Fruit fly (Drosophila melanogaster) whole organism, embryonic: ENCODE data around the gene Muc14A.
A peak's percentile ranks its signal among the peaks of the same experiment; 100 is the strongest.

Source experiments
- Awh ChIP-seq: fragments of 200-800 bp; sonication (Bioruptor generic); IDR thresholded peaks from 2 replicates; pipeline ENCODE4, ENCODE4 v1.3.6; 2022; ENCODE audit warnings: missing biosample characterization, missing genetic modification characterization
- BtbVII ChIP-seq: fragments of 200-800 bp; sonication (Bioruptor generic); optimal IDR thresholded peaks from 3 replicates; lab custom pipeline; 2017; ENCODE audit warnings: missing biosample characterization, mild to moderate bottlenecking, missing genetic modification characterization
- C15 ChIP-seq: fragments of 200-800 bp; sonication (Bioruptor generic); IDR thresholded peaks from 3 replicates; pipeline ENCODE4 v1.3.6; 2022; ENCODE audit warnings: missing biosample characterization, missing genetic modification characterization
- CG10366 ChIP-seq: fragments of 200-800 bp; sonication (Bioruptor generic); IDR thresholded peaks from 2 replicates; pipeline ENCODE4 v1.3.6; 2022; ENCODE audit warnings: missing biosample characterization, missing genetic modification characterization
- CG11247 ChIP-seq: fragments of 200-800 bp; sonication (Bioruptor generic); IDR thresholded peaks from 2 replicates; pipeline ENCODE4 v1.3.6; 2022; ENCODE audit warnings: missing biosample characterization, missing genetic modification characterization
- CG13624 ChIP-seq: fragments of 200-800 bp; sonication (Bioruptor generic); optimal IDR thresholded peaks from 2 replicates; lab custom pipeline; 2016; ENCODE audit warnings: missing biosample characterization, missing genetic modification characterization
- CG14710 ChIP-seq: fragments of 200-800 bp; sonication (Bioruptor generic); optimal IDR thresholded peaks from 3 replicates; lab custom pipeline; 2019; ENCODE audit warnings: missing biosample characterization, mild to moderate bottlenecking, missing genetic modification characterization, moderate library complexity
- CG15269 ChIP-seq: fragments of 200-800 bp; sonication (Bioruptor generic); optimal IDR thresholded peaks from 2 replicates; lab custom pipeline; 2018; ENCODE audit warnings: missing biosample characterization, mild to moderate bottlenecking, missing genetic modification characterization, moderate library complexity
- CG15696 ChIP-seq: fragments of 200-800 bp; sonication (Bioruptor generic); optimal IDR thresholded peaks from 2 replicates; lab custom pipeline; 2019; ENCODE audit warnings: missing biosample characterization, mild to moderate bottlenecking, missing genetic modification characterization, moderate library complexity
- CG16863 ChIP-seq: fragments of 200-800 bp; sonication (Bioruptor generic); optimal IDR thresholded peaks from 3 replicates; lab custom pipeline; 2016; ENCODE audit warnings: missing biosample characterization, missing genetic modification characterization
- CG3726 ChIP-seq: fragments of 200-800 bp; sonication (Bioruptor generic); IDR thresholded peaks from 3 replicates; pipeline ENCODE4, ENCODE4 v1.3.6; 2022; ENCODE audit warnings: missing biosample characterization, missing genetic modification characterization
- CG42726 ChIP-seq: fragments of 200-800 bp; sonication (Bioruptor generic); IDR thresholded peaks from 2 replicates; pipeline ENCODE4 v1.3.6; 2022; ENCODE audit warnings: missing biosample characterization, missing genetic modification characterization; ENCODE audit not compliant: partially characterized antibody
- CG4328 ChIP-seq: fragments of 200-800 bp; sonication (Bioruptor generic); optimal IDR thresholded peaks from 3 replicates; lab custom pipeline; 2017; ENCODE audit warnings: missing biosample characterization, missing genetic modification reagents, missing genetic modification characterization
- CG4820 ChIP-seq: fragments of 200-800 bp; sonication (Bioruptor generic); optimal IDR thresholded peaks from 3 replicates; lab custom pipeline; 2016; ENCODE audit warnings: missing biosample characterization, missing genetic modification characterization
- CG6254 ChIP-seq: fragments of 200-800 bp; sonication (Bioruptor generic); optimal IDR thresholded peaks from 3 replicates; lab custom pipeline; 2017; ENCODE audit warnings: mild to moderate bottlenecking, missing biosample characterization, missing genetic modification reagents, missing genetic modification characterization
- CG6765 ChIP-seq: fragments of 200-800 bp; sonication (Bioruptor generic); optimal IDR thresholded peaks from 3 replicates; lab custom pipeline; 2017; ENCODE audit warnings: missing biosample characterization, mild to moderate bottlenecking, missing genetic modification characterization
- CG6813 ChIP-seq: fragments of 200-800 bp; sonication (Bioruptor generic); optimal IDR thresholded peaks from 2 replicates; lab custom pipeline; 2017; ENCODE audit warnings: missing biosample characterization, missing genetic modification characterization, mild to moderate bottlenecking, moderate library complexity, missing genetic modification reagents
- CG7271 ChIP-seq: fragments of 200-800 bp; sonication (Bioruptor generic); optimal IDR thresholded peaks from 2 replicates; lab custom pipeline; 2018; ENCODE audit warnings: missing biosample characterization, mild to moderate bottlenecking, missing genetic modification characterization, moderate library complexity
- CG8089 ChIP-seq: fragments of 200-800 bp; sonication (Bioruptor generic); optimal IDR thresholded peaks from 3 replicates; lab custom pipeline; 2016; ENCODE audit warnings: missing biosample characterization, missing genetic modification characterization
- CG8359 ChIP-seq: fragments of 200-800 bp; sonication (Bioruptor generic); optimal IDR thresholded peaks from 2 replicates; lab custom pipeline; 2017; ENCODE audit warnings: missing biosample characterization, mild to moderate bottlenecking, missing genetic modification characterization, borderline replicate concordance
- CG9797 ChIP-seq: fragments of 200-800 bp; sonication (Bioruptor generic); optimal IDR thresholded peaks from 3 replicates; lab custom pipeline; 2018; ENCODE audit warnings: missing biosample characterization, mild to moderate bottlenecking, missing genetic modification characterization
- CG9932 ChIP-seq: fragments of 200-800 bp; sonication (Bioruptor generic); IDR thresholded peaks from 2 replicates; pipeline ENCODE4 v1.3.6; 2022; ENCODE audit warnings: missing biosample characterization, missing genetic modification characterization
- D19A ChIP-seq: fragments of 200-800 bp; optimal IDR thresholded peaks from 3 replicates; lab custom pipeline; 2019; ENCODE audit warnings: missing biosample characterization, mild to moderate bottlenecking, missing genetic modification characterization, moderate library complexity
- E2f1 ChIP-seq: fragments of 200-800 bp; sonication (Bioruptor generic); IDR thresholded peaks from 2 replicates; pipeline ENCODE4 v1.3.6; 2022; ENCODE audit warnings: missing biosample characterization, missing genetic modification characterization
- Ets65A ChIP-seq: fragments of 200-800 bp; sonication (Bioruptor generic); peaks from one replicate; lab custom pipeline; 2016; ENCODE audit warnings: missing biosample characterization, missing genetic modification characterization
- Hand ChIP-seq: fragments of 200-800 bp; sonication (Bioruptor generic); optimal IDR thresholded peaks from 2 replicates; lab custom pipeline; 2017; ENCODE audit warnings: mild to moderate bottlenecking, missing biosample characterization, missing genetic modification reagents, missing genetic modification characterization
- Kr ChIP-seq: fragments of 200-800 bp; sonication (Bioruptor generic); optimal IDR thresholded peaks from 2 replicates; lab custom pipeline; 2017; ENCODE audit warnings: missing biosample characterization, mild to moderate bottlenecking, missing genetic modification characterization
- Mes4 ChIP-seq: fragments of 200-800 bp; sonication (Bioruptor generic); optimal IDR thresholded peaks from 2 replicates; lab custom pipeline; 2016; ENCODE audit warnings: missing biosample characterization, missing genetic modification characterization
- NfI ChIP-seq: fragments of 200-800 bp; sonication (Bioruptor generic); optimal IDR thresholded peaks from 3 replicates; lab custom pipeline; 2018; ENCODE audit warnings: missing biosample characterization, mild to moderate bottlenecking, missing genetic modification characterization, moderate library complexity
- Pdp1 ChIP-seq, 2 experiments: fragments of 200-800 bp; sonication (Bioruptor generic); optimal IDR thresholded peaks; 3 replicates each; lab custom pipeline; 2016; ENCODE audit warnings: missing biosample characterization in 2 of 2, missing genetic modification characterization in 2 of 2, mild to moderate bottlenecking in 1 of 2, moderate library complexity in 1 of 2
- Rx ChIP-seq: fragments of 200-800 bp; sonication (Bioruptor generic); IDR thresholded peaks from 2 replicates; pipeline ENCODE4 v1.3.6; 2022; ENCODE audit warnings: missing biosample characterization, missing genetic modification characterization
- Side ChIP-seq: fragments of 200-800 bp; sonication (Bioruptor generic); optimal IDR thresholded peaks from 2 replicates; lab custom pipeline; 2016; ENCODE audit warnings: missing biosample characterization, missing genetic modification characterization
- Sox100B ChIP-seq: fragments of 200-800 bp; sonication (Bioruptor generic); optimal IDR thresholded peaks from 3 replicates; lab custom pipeline; 2018; ENCODE audit warnings: missing biosample characterization, mild to moderate bottlenecking, missing genetic modification characterization
- ara ChIP-seq: fragments of 200-800 bp; sonication (Bioruptor generic); IDR thresholded peaks from 2 replicates; pipeline ENCODE4 v1.3.6; 2022; ENCODE audit warnings: missing biosample characterization, missing genetic modification characterization
- caup ChIP-seq: fragments of 200-800 bp; sonication (Bioruptor generic); optimal IDR thresholded peaks from 3 replicates; lab custom pipeline; 2017; ENCODE audit warnings: missing biosample characterization, mild to moderate bottlenecking, missing genetic modification characterization, moderate library complexity; ENCODE audit not compliant: severe bottlenecking
- ci ChIP-seq: fragments of 200-800 bp; sonication (Bioruptor generic); IDR thresholded peaks from 3 replicates; pipeline ENCODE4 v1.3.6; 2022; ENCODE audit warnings: missing biosample characterization, missing genetic modification characterization
- croc ChIP-seq: fragments of 200-800 bp; sonication (Bioruptor generic); conservative IDR thresholded peaks from 3 replicates; pipeline ENCODE4 v1.3.6; 2022; ENCODE audit warnings: missing biosample characterization, missing genetic modification characterization
- dpn ChIP-seq, 2 experiments: fragments of 200-800 bp; sonication (Bioruptor generic); optimal IDR thresholded peaks; 3 replicates each; lab custom pipeline; 2016; ENCODE audit warnings: missing biosample characterization in 2 of 2, missing genetic modification characterization in 2 of 2
- fd96Cb ChIP-seq: fragments of 200-800 bp; sonication (Bioruptor generic); optimal IDR thresholded peaks from 2 replicates; lab custom pipeline; 2018; ENCODE audit warnings: missing biosample characterization, mild to moderate bottlenecking, missing genetic modification characterization, moderate library complexity
- gsb ChIP-seq: fragments of 200-800 bp; sonication (Bioruptor generic); IDR thresholded peaks from 2 replicates; pipeline ENCODE4 v1.3.6; 2022; ENCODE audit warnings: missing biosample characterization, missing genetic modification characterization
- h ChIP-seq: fragments of >200 bp; optimal IDR thresholded peaks from 2 replicates; lab custom pipeline; 2017
- her ChIP-seq: fragments of 200-800 bp; sonication (Bioruptor generic); optimal IDR thresholded peaks from 2 replicates; lab custom pipeline; 2016; ENCODE audit warnings: missing biosample characterization, missing genetic modification characterization
- jing ChIP-seq: fragments of 200-800 bp; sonication (Bioruptor generic); optimal IDR thresholded peaks from 2 replicates; lab custom pipeline; 2018; ENCODE audit warnings: missing biosample characterization, mild to moderate bottlenecking, missing genetic modification characterization
- kay ChIP-seq: fragments of 200-800 bp; sonication (Bioruptor generic); optimal IDR thresholded peaks from 2 replicates; lab custom pipeline; 2016; ENCODE audit warnings: missing biosample characterization, missing genetic modification characterization
- lab ChIP-seq: fragments of 200-800 bp; sonication (Bioruptor generic); optimal IDR thresholded peaks from 3 replicates; lab custom pipeline; 2017; ENCODE audit warnings: missing biosample characterization, missing genetic modification characterization, mild to moderate bottlenecking, moderate library complexity, missing genetic modification reagents
- lbe ChIP-seq: fragments of 200-800 bp; sonication (Bioruptor generic); optimal IDR thresholded peaks from 2 replicates; lab custom pipeline; 2016; ENCODE audit warnings: missing biosample characterization, mild to moderate bottlenecking, missing genetic modification characterization
- pfk ChIP-seq: fragments of 200-800 bp; sonication (Bioruptor generic); optimal IDR thresholded peaks from 2 replicates; lab custom pipeline; 2018; ENCODE audit warnings: missing biosample characterization, mild to moderate bottlenecking, missing genetic modification characterization, moderate library complexity
- psq ChIP-seq: fragments of 200-800 bp; sonication (Bioruptor generic); optimal IDR thresholded peaks from 2 replicates; lab custom pipeline; 2017; ENCODE audit warnings: missing biosample characterization, missing genetic modification characterization
- sd ChIP-seq: fragments of 200-800 bp; sonication (Bioruptor generic); optimal IDR thresholded peaks from 3 replicates; lab custom pipeline; 2018; ENCODE audit warnings: missing biosample characterization, mild to moderate bottlenecking, missing genetic modification characterization, moderate library complexity
- shn ChIP-seq: fragments of 200-800 bp; sonication (Bioruptor generic); optimal IDR thresholded peaks from 3 replicates; lab custom pipeline; 2016; ENCODE audit warnings: missing biosample characterization, missing genetic modification characterization
- ttk ChIP-seq: fragments of 200-800 bp; sonication (Bioruptor generic); IDR thresholded peaks from 2 replicates; pipeline ENCODE4 v2.1.2; 2022; ENCODE audit warnings: missing biosample characterization, missing genetic modification characterization
- vfl ChIP-seq: fragments of 200-800 bp; sonication (Bioruptor generic); optimal IDR thresholded peaks from 2 replicates; lab custom pipeline; 2016; ENCODE audit warnings: missing biosample characterization, missing genetic modification characterization

Gene Muc14A

DNA sequence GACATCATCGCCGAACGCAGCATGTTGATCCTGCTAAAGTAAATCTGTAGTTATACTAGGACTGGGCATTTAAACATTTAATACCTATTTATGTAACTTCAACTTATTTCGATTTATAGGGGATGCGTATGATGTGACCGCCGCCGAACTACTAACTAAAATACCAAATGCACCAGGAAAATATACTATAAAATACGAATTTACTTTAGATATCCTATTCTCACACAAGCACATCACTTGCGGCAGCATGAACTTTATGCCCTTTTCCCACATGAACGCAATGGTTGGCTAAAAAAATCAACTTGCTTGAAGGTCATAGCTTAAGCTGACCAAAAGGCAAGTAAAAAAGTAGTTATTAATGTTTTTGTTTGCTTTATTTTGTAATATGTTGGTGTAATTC lies 22.3 kb upstream of the Muc14A start, which contains the start of gene ND-20 (continued):
- TF ChIP-seq sd (tag; lab: Kevin White, UChicago) (no peak), shn (GFP tag; lab: Kevin White, UChicago) (no peak), h (lab: Kevin White, UChicago) (no peak), ci (GFP tag; lab: Robert Waterston, UW) (no peak), CG4328 (no peak), CG9797 (peak; percentile 81), CG15696 (tag; lab: Kevin White, UChicago) (no peak), Side (GFP tag; lab: Kevin White, UChicago) (no peak), CG6765 (no peak), CG6813 (GFP tag; lab: Kevin White, UChicago) (no peak), gsb (GFP tag; lab: Robert Waterston, UW) (no peak), psq (no peak), croc (GFP tag; lab: Robert Waterston, UW) (no peak), D19A (tag; lab: Kevin White, UChicago) (peak; percentile 8), ara (GFP tag; lab: Robert Waterston, UW) (no peak), jing (GFP tag; lab: Kevin White, UChicago) (no peak), CG6254 (GFP tag; lab: Kevin White, UChicago) (no peak), lab (GFP tag; lab: Kevin White, UChicago) (no peak), Ets65A (GFP tag; lab: Kevin White, UChicago) (peak; percentile 68), dpn (GFP tag; optimal IDR thresholded peaks at IDR 0.05; lab: Kevin White, UChicago) (peak in 1 of 2 experiments; percentile 17), C15 (GFP tag; lab: Robert Waterston, UW) (no peak), vfl (GFP tag; lab: Kevin White, UChicago) (no peak), CG10366 (GFP tag; lab: Robert Waterston, UW) (no peak), BtbVII (GFP tag; lab: Kevin White, UChicago) (no peak), CG8359 (GFP tag; lab: Kevin White, UChicago) (no peak), CG16863 (no peak), Rx (no peak), CG14710 (tag; lab: Kevin White, UChicago) (peak; percentile 65), Kr (no peak), Pdp1 (GFP tag; optimal IDR thresholded peaks at IDR 0.05; lab: Kevin White, UChicago) (peak in 1 of 2 experiments; percentile 93), pfk (GFP tag; lab: Kevin White, UChicago) (peak; percentile 34), NfI (GFP tag; lab: Kevin White, UChicago) (no peak), fd96Cb (tag; lab: Kevin White, UChicago) (no peak), CG9932 (GFP tag; lab: Robert Waterston, UW) (no peak), ttk (GFP tag; lab: Robert Waterston, UW) (no peak), CG42726 (GFP tag; lab: Robert Waterston, UW) (no peak), CG7271 (no peak), CG15269 (tag; lab: Kevin White, UChicago) (no peak), E2f1 (GFP tag; lab: Robert Waterston, UW) (no peak), CG8089 (no peak), Sox100B (GFP tag; lab: Kevin White, UChicago) (no peak), caup (GFP tag; lab: Kevin White, UChicago) (no peak), CG13624 (GFP tag; lab: Kevin White, UChicago) (no peak), her (no peak), Mes4 (no peak), Hand (no peak), CG11247 (GFP tag; lab: Robert Waterston, UW) (no peak), lbe (GFP tag; lab: Kevin White, UChicago) (no peak), CG4820 (GFP tag; lab: Kevin White, UChicago) (no peak), Awh (GFP tag; lab: Robert Waterston, UW) (no peak), CG3726 (GFP tag; lab: Robert Waterston, UW) (no peak), kay (no peak)
